Worm (Caenorhabditis elegans) whole organism, mixed stage, embryonic: ENCODE measurements around the gene F09C12.2.

Source experiments
- M03D4.4 ChIP-seq: sonication (generic microtip); optimal IDR thresholded peaks from 2 replicates; lab custom pipeline; 2017; ENCODE audit warnings: mild to moderate bottlenecking, missing genetic modification characterization, missing compliant biosample characterization
- bed-3 ChIP-seq: fragments of 200-800 bp; sonication (Bioruptor generic); optimal IDR thresholded peaks from 3 replicates; lab custom pipeline; 2018; ENCODE audit warnings: mild to moderate bottlenecking, missing genetic modification characterization, moderate library complexity, missing compliant biosample characterization
- blmp-1 ChIP-seq: fragments of 150-350 bp; optimal IDR thresholded peaks from 2 replicates; lab custom pipeline; 2014; ENCODE audit warnings: missing biosample characterization, missing genetic modification characterization
- ceh-39 ChIP-seq: fragments of 150-350 bp; optimal IDR thresholded peaks from 2 replicates; lab custom pipeline; 2014; ENCODE audit warnings: missing biosample characterization, missing genetic modification characterization
- ceh-43 ChIP-seq: fragments of 200-800 bp; sonication (Bioruptor generic); optimal IDR thresholded peaks from 2 replicates; lab custom pipeline; 2018; ENCODE audit warnings: mild to moderate bottlenecking, missing genetic modification characterization, moderate library complexity, missing compliant biosample characterization
- ceh-83 ChIP-seq: fragments of 200-800 bp; sonication (Bioruptor generic); optimal IDR thresholded peaks from 2 replicates; lab custom pipeline; 2018; ENCODE audit warnings: mild to moderate bottlenecking, missing genetic modification characterization, missing compliant biosample characterization
- ces-1 ChIP-seq: fragments of 150-350 bp; optimal IDR thresholded peaks from 2 replicates; lab custom pipeline; 2014; ENCODE audit warnings: missing biosample characterization, missing genetic modification reagents, missing genetic modification characterization
- cnd-1 ChIP-seq: fragments of 200-800 bp; sonication (Bioruptor generic); optimal IDR thresholded peaks from 2 replicates; lab custom pipeline; 2018; ENCODE audit warnings: mild to moderate bottlenecking, missing genetic modification characterization, missing compliant biosample characterization
- drap-1 ChIP-seq: fragments of 200-800 bp; sonication (Bioruptor generic); optimal IDR thresholded peaks from 3 replicates; lab custom pipeline; 2018; ENCODE audit warnings: mild to moderate bottlenecking, missing genetic modification characterization, missing compliant biosample characterization
- elt-1 ChIP-seq: sonication (generic microtip); optimal IDR thresholded peaks from 2 replicates; lab custom pipeline; 2017; ENCODE audit warnings: missing genetic modification characterization, mild to moderate bottlenecking, missing compliant biosample characterization, antibody characterized with exemption, moderate library complexity, borderline replicate concordance; ENCODE audit not compliant: insufficient read depth
- flh-1 ChIP-seq: fragments of 200-800 bp; sonication (Bioruptor generic); optimal IDR thresholded peaks from 2 replicates; lab custom pipeline; 2018; ENCODE audit warnings: mild to moderate bottlenecking, missing genetic modification characterization, moderate library complexity, missing compliant biosample characterization
- ham-2 ChIP-seq: fragments of 200-800 bp; sonication (Bioruptor generic); optimal IDR thresholded peaks from 2 replicates; lab custom pipeline; 2018; ENCODE audit warnings: mild to moderate bottlenecking, missing genetic modification characterization, missing compliant biosample characterization
- hlh-1 ChIP-seq: fragments of 150-350 bp; optimal IDR thresholded peaks from 2 replicates; lab custom pipeline; 2014; ENCODE audit warnings: missing biosample characterization, missing genetic modification reagents, missing genetic modification characterization
- lin-13 ChIP-seq: fragments of 150-350 bp; optimal IDR thresholded peaks from 2 replicates; lab custom pipeline; 2014; ENCODE audit warnings: missing biosample characterization, missing genetic modification characterization
- lin-32 ChIP-seq: fragments of 200-800 bp; sonication (Bioruptor generic); optimal IDR thresholded peaks from 2 replicates; lab custom pipeline; 2018; ENCODE audit warnings: mild to moderate bottlenecking, missing genetic modification characterization, missing compliant biosample characterization
- lsy-2 ChIP-seq: fragments of 150-350 bp; optimal IDR thresholded peaks from 2 replicates; lab custom pipeline; 2014; ENCODE audit warnings: missing biosample characterization, missing genetic modification characterization
- mab-5 ChIP-seq: fragments of 150-350 bp; optimal IDR thresholded peaks from 2 replicates; lab custom pipeline; 2014; ENCODE audit warnings: missing biosample characterization, missing genetic modification characterization
- mep-1 ChIP-seq: fragments of 150-350 bp; optimal IDR thresholded peaks from 2 replicates; lab custom pipeline; 2017; ENCODE audit warnings: missing biosample characterization, missing genetic modification reagents, missing genetic modification characterization, inconsistent platforms
- mls-2 ChIP-seq: sonication (generic microtip); optimal IDR thresholded peaks from 2 replicates; lab custom pipeline; 2016; ENCODE audit warnings: mild to moderate bottlenecking, missing genetic modification characterization, moderate library complexity, missing compliant biosample characterization
- nhr-12 ChIP-seq: fragments of 150-350 bp; optimal IDR thresholded peaks from 2 replicates; lab custom pipeline; 2014; ENCODE audit warnings: missing biosample characterization, missing genetic modification characterization
- nhr-2 ChIP-seq: fragments of 150-350 bp; optimal IDR thresholded peaks from 2 replicates; lab custom pipeline; 2014; ENCODE audit warnings: missing biosample characterization, missing genetic modification characterization
- nhr-237 ChIP-seq: fragments of 150-350 bp; optimal IDR thresholded peaks from 2 replicates; lab custom pipeline; 2014; ENCODE audit warnings: missing biosample characterization, missing genetic modification characterization
- nhr-28 ChIP-seq: fragments of 150-350 bp; optimal IDR thresholded peaks from 2 replicates; lab custom pipeline; 2014; ENCODE audit warnings: missing biosample characterization, missing genetic modification characterization
- nhr-76 ChIP-seq: sonication (generic microtip); optimal IDR thresholded peaks from 2 replicates; lab custom pipeline; 2017; ENCODE audit warnings: missing biosample characterization, missing genetic modification characterization
- sem-2 ChIP-seq: fragments of 200-800 bp; sonication (Bioruptor generic); optimal IDR thresholded peaks from 2 replicates; lab custom pipeline; 2018; ENCODE audit warnings: mild to moderate bottlenecking, missing genetic modification characterization, missing compliant biosample characterization
- snpc-4 ChIP-seq: fragments of 150-350 bp; optimal IDR thresholded peaks from 2 replicates; lab custom pipeline; 2014; ENCODE audit warnings: missing biosample characterization, missing genetic modification characterization
- sptf-1 ChIP-seq: sonication (generic microtip); optimal IDR thresholded peaks from 2 replicates; lab custom pipeline; 2017; ENCODE audit warnings: mild to moderate bottlenecking, missing genetic modification characterization, moderate library complexity, missing compliant biosample characterization
- tbx-8 ChIP-seq: fragments of 200-800 bp; sonication (Bioruptor generic); optimal IDR thresholded peaks from 2 replicates; lab custom pipeline; 2018; ENCODE audit warnings: mild to moderate bottlenecking, missing genetic modification characterization, moderate library complexity, missing compliant biosample characterization
- unc-120 ChIP-seq: sonication (generic microtip); optimal IDR thresholded peaks from 2 replicates; lab custom pipeline; 2017; ENCODE audit warnings: missing genetic modification characterization, missing compliant biosample characterization; ENCODE audit not compliant: poor library complexity, severe bottlenecking
- unc-39 ChIP-seq: fragments of 150-350 bp; optimal IDR thresholded peaks from 2 replicates; lab custom pipeline; 2014; ENCODE audit warnings: missing biosample characterization, missing genetic modification characterization
- unc-62 ChIP-seq: fragments of 150-350 bp; optimal IDR thresholded peaks from 2 replicates; lab custom pipeline; 2014; ENCODE audit warnings: missing biosample characterization, missing genetic modification reagents, missing genetic modification characterization
- zip-8 ChIP-seq: fragments of 150-350 bp; optimal IDR thresholded peaks from 2 replicates; lab custom pipeline; 2014; ENCODE audit warnings: missing biosample characterization, missing genetic modification characterization
- ztf-11 ChIP-seq: fragments of 150-350 bp; optimal IDR thresholded peaks from 2 replicates; lab custom pipeline; 2014; ENCODE audit warnings: missing biosample characterization, missing genetic modification characterization

Gene F09C12.2

ce11 chrII:5148349-5148748 is 38.5 kb downstream of the F09C12.2 start, which contains the start of gene F58A6.5:
Gene F58A6.5 (minus strand): TSS chrII:5148449.
- no peak for TF ChIP-seq nhr-237 (tag; lab: Kevin White, UChicago)
- no peak for TF ChIP-seq flh-1
- no peak for TF ChIP-seq nhr-2 (tag; lab: Kevin White, UChicago)
- no peak for TF ChIP-seq ces-1 (GFP tag; lab: Kevin White, UChicago)
- no peak for TF ChIP-seq hlh-1
- TF ChIP-seq nhr-12 = no peak
- TF ChIP-seq mab-5 = no peak
- no peak for TF ChIP-seq sem-2 (GFP tag; lab: Kevin White, UChicago)
- no peak for TF ChIP-seq lin-13 (tag; lab: Kevin White, UChicago)
- TF ChIP-seq nhr-76 (tag; lab: Kevin White, UChicago) = no peak
- no peak for TF ChIP-seq lin-32 (GFP tag; lab: Kevin White, UChicago)
- no peak for TF ChIP-seq tbx-8
- no peak for TF ChIP-seq unc-39 (tag; lab: Kevin White, UChicago)
- no peak for TF ChIP-seq drap-1 (GFP tag; lab: Kevin White, UChicago)
- no peak for TF ChIP-seq unc-120 (tag; lab: Kevin White, UChicago)
- TF ChIP-seq M03D4.4 (tag; lab: Kevin White, UChicago) = no peak
- TF ChIP-seq cnd-1 (tag; lab: Kevin White, UChicago) = no peak

DNA sequence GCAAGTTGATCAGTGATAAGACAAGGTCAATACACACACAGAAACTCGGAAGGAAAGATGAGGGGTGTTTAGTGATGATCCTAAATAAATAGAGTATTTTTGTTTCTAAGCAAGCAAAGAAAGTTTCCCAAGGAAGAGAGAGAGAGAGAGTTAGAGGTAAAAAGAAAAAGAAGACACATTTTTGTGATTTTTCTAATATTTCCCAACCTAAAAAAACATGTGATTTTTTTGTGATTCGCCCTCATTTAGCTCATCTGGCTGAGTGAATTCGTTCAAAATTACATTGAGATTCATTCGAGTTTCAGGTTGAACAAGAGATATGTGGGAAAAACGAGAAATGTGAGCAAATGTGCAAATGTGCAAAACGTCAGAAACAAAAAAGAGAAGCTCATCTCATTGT is 41.0 kb downstream of the F09C12.2 start, which contains the start of gene srb-16:
Gene srb-16 (minus strand): TSS at position 101 of the 400 bp plus-strand sequence.
- TF ChIP-seq lsy-2 (tag; lab: Kevin White, UChicago) (no peak), ztf-11 (tag; lab: Kevin White, UChicago) (no peak), nhr-76 (tag; lab: Kevin White, UChicago) (no peak), ceh-39 (no peak), mls-2 (tag; lab: Kevin White, UChicago) (no peak), ham-2 (GFP tag; lab: Kevin White, UChicago) (no peak), sptf-1 (no peak), mab-5 (no peak), elt-1 (tag; lab: Kevin White, UChicago) (no peak), nhr-12 (no peak), zip-8 (tag; lab: Kevin White, UChicago) (no peak), nhr-28 (tag; lab: Kevin White, UChicago) (no peak), bed-3 (GFP tag; lab: Kevin White, UChicago) (no peak), blmp-1 (no peak)

DNA sequence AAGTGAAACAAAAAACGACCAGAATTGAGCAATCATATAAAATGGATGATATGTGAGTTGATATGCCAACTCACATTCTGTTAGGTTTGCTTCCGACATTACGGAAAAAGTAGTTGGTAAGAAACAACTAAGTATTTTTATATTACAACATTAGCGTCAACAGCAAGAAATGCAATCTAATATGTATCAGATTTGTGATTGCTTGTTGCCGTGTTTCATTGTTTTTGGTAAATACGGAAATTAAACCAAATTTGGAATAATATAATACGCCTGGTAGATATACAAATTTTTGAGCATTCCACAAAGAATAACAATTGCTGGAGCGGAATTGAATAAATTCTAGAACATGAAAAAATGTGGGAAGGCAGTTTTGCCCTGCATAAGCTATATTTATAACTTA is 44.7 kb downstream of the F09C12.2 start, which contains the start of gene srb-12:
Gene srb-12 (minus strand): TSS at position 101 of the 400 bp plus-strand sequence.
- TF ChIP-seq nhr-12 = no peak
- no peak for TF ChIP-seq cnd-1 (tag; lab: Kevin White, UChicago)
- TF ChIP-seq ces-1 (GFP tag; lab: Kevin White, UChicago) = no peak
- no peak for TF ChIP-seq mab-5
- TF ChIP-seq nhr-28 (tag; lab: Kevin White, UChicago) = no peak
- TF ChIP-seq mep-1 (tag; lab: Kevin White, UChicago) = no peak
- TF ChIP-seq sptf-1 = no peak
- no peak for TF ChIP-seq blmp-1
- TF ChIP-seq lin-32 (GFP tag; lab: Kevin White, UChicago) = no peak
- TF ChIP-seq M03D4.4 (tag; lab: Kevin White, UChicago) = no peak
- no peak for TF ChIP-seq ceh-43 (GFP tag; lab: Kevin White, UChicago)
- no peak for TF ChIP-seq snpc-4 (tag; lab: Kevin White, UChicago)
- TF ChIP-seq lsy-2 (tag; lab: Kevin White, UChicago) = no peak
- TF ChIP-seq ceh-39 = no peak
- TF ChIP-seq unc-62 = no peak
- TF ChIP-seq nhr-76 (tag; lab: Kevin White, UChicago) = no peak
- no peak for TF ChIP-seq hlh-1
- TF ChIP-seq zip-8 (tag; lab: Kevin White, UChicago) = no peak
- no peak for TF ChIP-seq ceh-83 (GFP tag; lab: Kevin White, UChicago)

DNA sequence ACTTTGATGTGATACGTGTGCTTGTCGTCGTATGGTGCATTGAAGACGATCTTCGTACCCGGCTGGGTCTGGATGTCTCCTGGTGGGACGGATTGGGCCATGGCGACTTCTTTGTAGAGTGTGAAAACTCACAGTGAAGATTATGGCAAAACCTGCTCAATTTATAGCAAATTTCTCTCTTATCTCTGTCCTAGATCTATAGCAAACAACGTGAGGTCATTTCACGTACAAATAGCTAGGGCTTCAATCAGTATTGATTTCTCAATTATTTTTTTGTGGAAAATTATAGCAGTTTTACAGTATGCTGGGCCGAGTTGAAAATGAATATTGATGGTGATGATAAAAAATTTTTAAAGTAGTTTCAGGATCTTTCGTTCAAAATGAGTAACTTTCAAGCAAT is 47.2 kb downstream of the F09C12.2 start, which contains the start of gene msp-45:
Gene msp-45 (minus strand): TSS at position 101 of the 400 bp plus-strand sequence.
- TF ChIP-seq ceh-83 (GFP tag; lab: Kevin White, UChicago) (no peak), blmp-1 (no peak), lin-32 (GFP tag; lab: Kevin White, UChicago) (no peak), cnd-1 (tag; lab: Kevin White, UChicago) (no peak)
